Worm (Caenorhabditis elegans) whole organism, L1 larva: ENCODE data around the gene nadk-2.

ENCODE experiments used
- C04F5.9 ChIP-seq: sonication (generic microtip); optimal IDR thresholded peaks from 2 replicates; lab custom pipeline; 2016; ENCODE audit warnings: missing genetic modification characterization, missing compliant biosample characterization
- Y116A8C.19 ChIP-seq: sonication (generic microtip); optimal IDR thresholded peaks from 2 replicates; lab custom pipeline; 2016; ENCODE audit warnings: missing compliant biosample characterization, missing genetic modification characterization, borderline replicate concordance
- aha-1 ChIP-seq: fragments of 150-350 bp; optimal IDR thresholded peaks from 2 replicates; lab custom pipeline; 2014; ENCODE audit warnings: missing biosample characterization, missing genetic modification characterization
- alr-1 ChIP-seq: fragments of 200-800 bp; sonication (Bioruptor generic); optimal IDR thresholded peaks from 2 replicates; lab custom pipeline; 2018; ENCODE audit warnings: borderline replicate concordance, mild to moderate bottlenecking, missing genetic modification characterization, missing compliant biosample characterization
- aly-2 ChIP-seq: fragments of 150-350 bp; optimal IDR thresholded peaks from 2 replicates; lab custom pipeline; 2014; ENCODE audit warnings: missing biosample characterization, missing genetic modification characterization
- blmp-1 ChIP-seq: fragments of 150-350 bp; optimal IDR thresholded peaks from 2 replicates; lab custom pipeline; 2014; ENCODE audit warnings: missing biosample characterization, missing genetic modification characterization
- ceh-8 ChIP-seq: fragments of 200-800 bp; sonication (Bioruptor generic); optimal IDR thresholded peaks from 2 replicates; lab custom pipeline; 2018; ENCODE audit warnings: mild to moderate bottlenecking, missing genetic modification characterization, moderate library complexity, missing compliant biosample characterization
- ceh-82 ChIP-seq, 3 experiments: fragments of 150-350 bp in 1 of 3; sonication (generic microtip) in 2 of 3; optimal IDR thresholded peaks; 2 replicates each; lab custom pipeline; 2014 to 2017; ENCODE audit warnings: missing biosample characterization in 3 of 3, missing genetic modification characterization in 3 of 3
- ceh-88 ChIP-seq: fragments of 200-800 bp; sonication (Bioruptor generic); IDR thresholded peaks from 2 replicates; pipeline ENCODE4 v1.3.6; 2022; ENCODE audit warnings: missing genetic modification characterization, missing compliant biosample characterization
- efl-1 ChIP-seq, 4 experiments: fragments of 150-350 bp; optimal IDR thresholded peaks in 3 of 4; peaks in 1 of 4; 1 replicate in 1 of 4; 2 replicates in 3 of 4; lab custom pipeline; 2014; ENCODE audit warnings: missing biosample characterization in 2 of 4, missing genetic modification characterization in 2 of 4, missing genetic modification reagents in 2 of 4
- efl-3 ChIP-seq: fragments of 200-800 bp; sonication (Bioruptor generic); optimal IDR thresholded peaks from 2 replicates; lab custom pipeline; 2018; ENCODE audit warnings: mild to moderate bottlenecking, missing genetic modification characterization, missing compliant biosample characterization
- egl-27 ChIP-seq, 2 experiments: fragments of 150-350 bp in 1 of 2; sonication (generic microtip); optimal IDR thresholded peaks; 3 replicates each; lab custom pipeline; 2017 to 2018; ENCODE audit warnings: missing biosample characterization in 2 of 2, missing genetic modification characterization in 2 of 2, missing genetic modification reagents in 2 of 2
- ets-5 ChIP-seq: fragments of 200-800 bp; sonication (Bioruptor generic); IDR thresholded peaks from 2 replicates; pipeline ENCODE4 v1.3.6; 2022; ENCODE audit warnings: missing genetic modification characterization, missing compliant biosample characterization
- fkh-10 ChIP-seq: sonication (generic microtip); optimal IDR thresholded peaks from 2 replicates; lab custom pipeline; 2017; ENCODE audit warnings: missing biosample characterization, missing genetic modification reagents, missing genetic modification characterization
- fkh-4 ChIP-seq: sonication (generic microtip); optimal IDR thresholded peaks from 2 replicates; lab custom pipeline; 2016; ENCODE audit warnings: missing compliant biosample characterization, missing genetic modification characterization, borderline replicate concordance
- hlh-4 ChIP-seq: sonication (generic microtip); optimal IDR thresholded peaks from 2 replicates; lab custom pipeline; 2016; ENCODE audit warnings: mild to moderate bottlenecking, missing genetic modification characterization, missing compliant biosample characterization
- irx-1 ChIP-seq: sonication (generic microtip); optimal IDR thresholded peaks from 2 replicates; lab custom pipeline; 2016; ENCODE audit warnings: missing genetic modification characterization, missing compliant biosample characterization
- isw-1 ChIP-seq: fragments of 200-800 bp; sonication (Bioruptor generic); IDR thresholded peaks from 2 replicates; pipeline ENCODE4 v1.3.6; 2022; ENCODE audit warnings: missing genetic modification characterization, missing compliant biosample characterization
- lin-13 ChIP-seq: fragments of 150-350 bp; optimal IDR thresholded peaks from 2 replicates; lab custom pipeline; 2014; ENCODE audit warnings: missing biosample characterization, missing genetic modification reagents, missing genetic modification characterization
- lin-14 ChIP-seq: fragments of 200-800 bp; sonication (Bioruptor generic); optimal IDR thresholded peaks from 2 replicates; lab custom pipeline; 2018; ENCODE audit warnings: mild to moderate bottlenecking, missing genetic modification characterization, moderate library complexity, missing compliant biosample characterization
- lin-35 ChIP-seq, 2 experiments: fragments of 150-350 bp; optimal IDR thresholded peaks; 2 replicates each; lab custom pipeline; 2014; ENCODE audit warnings: missing biosample characterization in 2 of 2, missing genetic modification characterization in 2 of 2, missing genetic modification reagents in 2 of 2
- lir-3 ChIP-seq: sonication (generic microtip); optimal IDR thresholded peaks from 2 replicates; lab custom pipeline; 2016; ENCODE audit warnings: mild to moderate bottlenecking, missing genetic modification characterization, moderate library complexity, missing compliant biosample characterization; ENCODE audit not compliant: poor library complexity
- lsy-2 ChIP-seq, 2 experiments: fragments of 150-350 bp; optimal IDR thresholded peaks; 2 replicates each; lab custom pipeline; 2014; ENCODE audit warnings: missing biosample characterization in 2 of 2, missing genetic modification characterization in 2 of 2
- mef-2 ChIP-seq: fragments of 150-350 bp; optimal IDR thresholded peaks from 2 replicates; lab custom pipeline; 2014; ENCODE audit warnings: missing biosample characterization, missing genetic modification characterization
- nhr-11 ChIP-seq: fragments of 150-350 bp; optimal IDR thresholded peaks from 2 replicates; lab custom pipeline; 2014; ENCODE audit warnings: missing biosample characterization, missing genetic modification characterization
- nhr-12 ChIP-seq: sonication (generic microtip); optimal IDR thresholded peaks from 2 replicates; lab custom pipeline; 2017; ENCODE audit warnings: missing biosample characterization, missing genetic modification characterization
- nhr-20 ChIP-seq: sonication (generic microtip); optimal IDR thresholded peaks from 2 replicates; lab custom pipeline; 2016; ENCODE audit warnings: mild to moderate bottlenecking, missing genetic modification characterization, missing compliant biosample characterization
- nhr-237 ChIP-seq: fragments of 150-350 bp; optimal IDR thresholded peaks from 2 replicates; lab custom pipeline; 2014; ENCODE audit warnings: missing biosample characterization, missing genetic modification characterization
- nhr-28 ChIP-seq: fragments of 150-350 bp; optimal IDR thresholded peaks from 2 replicates; lab custom pipeline; 2014; ENCODE audit warnings: missing biosample characterization, missing genetic modification characterization
- nhr-47 ChIP-seq: sonication (generic microtip); optimal IDR thresholded peaks from 2 replicates; lab custom pipeline; 2016; ENCODE audit warnings: mild to moderate bottlenecking, missing genetic modification characterization, moderate library complexity, missing compliant biosample characterization
- nhr-71 ChIP-seq: sonication (generic microtip); optimal IDR thresholded peaks from 2 replicates; lab custom pipeline; 2016; ENCODE audit warnings: mild to moderate bottlenecking, missing genetic modification characterization, moderate library complexity, missing compliant biosample characterization
- nhr-76 ChIP-seq: sonication (generic microtip); optimal IDR thresholded peaks from 2 replicates; lab custom pipeline; 2017; ENCODE audit warnings: missing biosample characterization, missing genetic modification characterization
- nhr-77 ChIP-seq: fragments of 150-350 bp; optimal IDR thresholded peaks from 2 replicates; lab custom pipeline; 2014; ENCODE audit warnings: missing biosample characterization, missing genetic modification characterization
- nhr-84 ChIP-seq: sonication (generic microtip); optimal IDR thresholded peaks from 2 replicates; lab custom pipeline; 2017; ENCODE audit warnings: missing biosample characterization, missing genetic modification characterization
- nhr-85 ChIP-seq: sonication (generic microtip); peaks from one replicate; lab custom pipeline; 2016; ENCODE audit warnings: missing genetic modification characterization, inconsistent platforms, missing compliant biosample characterization
- nhr-90 ChIP-seq: sonication (generic microtip); optimal IDR thresholded peaks from 2 replicates; lab custom pipeline; 2016; ENCODE audit warnings: mild to moderate bottlenecking, missing genetic modification characterization, missing compliant biosample characterization; ENCODE audit not compliant: poor library complexity
- pag-3 ChIP-seq: sonication (generic microtip); optimal IDR thresholded peaks from 2 replicates; lab custom pipeline; 2017; ENCODE audit warnings: missing genetic modification characterization, mild to moderate bottlenecking, missing compliant biosample characterization, antibody characterized with exemption, borderline replicate concordance; ENCODE audit not compliant: insufficient read depth
- pax-3 ChIP-seq: fragments of 200-800 bp; sonication (Bioruptor generic); optimal IDR thresholded peaks from 2 replicates; lab custom pipeline; 2018; ENCODE audit warnings: mild to moderate bottlenecking, missing genetic modification characterization, moderate library complexity, missing compliant biosample characterization
- skn-1 ChIP-seq: fragments of 150-350 bp; optimal IDR thresholded peaks from 2 replicates; lab custom pipeline; 2014; ENCODE audit warnings: missing biosample characterization, missing genetic modification characterization
- snpc-4 ChIP-seq: fragments of 150-350 bp; optimal IDR thresholded peaks from 2 replicates; lab custom pipeline; 2014; ENCODE audit warnings: missing biosample characterization, missing genetic modification characterization
- snu-23 ChIP-seq: sonication (generic microtip); optimal IDR thresholded peaks from 2 replicates; lab custom pipeline; 2016; ENCODE audit warnings: missing genetic modification characterization, missing compliant biosample characterization
- sox-4 ChIP-seq: sonication (generic microtip); optimal IDR thresholded peaks from 2 replicates; lab custom pipeline; 2016; ENCODE audit warnings: missing genetic modification characterization, missing compliant biosample characterization
- tbx-2 ChIP-seq: sonication (generic microtip); optimal IDR thresholded peaks from 2 replicates; lab custom pipeline; 2016; ENCODE audit warnings: missing genetic modification characterization, missing compliant biosample characterization
- unc-30 ChIP-seq: sonication (generic microtip); optimal IDR thresholded peaks from 2 replicates; lab custom pipeline; 2017; ENCODE audit warnings: missing biosample characterization, missing genetic modification characterization
- unc-86 ChIP-seq: sonication (generic microtip); optimal IDR thresholded peaks from 2 replicates; lab custom pipeline; 2016; ENCODE audit warnings: missing genetic modification characterization, missing compliant biosample characterization
- unc-98 ChIP-seq: fragments of 200-800 bp; sonication (Bioruptor generic); IDR thresholded peaks from 2 replicates; pipeline ENCODE4 v1.3.6; 2022; ENCODE audit warnings: missing genetic modification characterization, missing compliant biosample characterization
- vab-15 ChIP-seq: sonication (generic microtip); optimal IDR thresholded peaks from 2 replicates; lab custom pipeline; 2017; ENCODE audit warnings: missing genotype, mild to moderate bottlenecking, missing genetic modification characterization, missing compliant biosample characterization
- xbp-1 ChIP-seq: sonication (generic microtip); optimal IDR thresholded peaks from 2 replicates; lab custom pipeline; 2016; ENCODE audit warnings: missing genetic modification characterization, missing compliant biosample characterization

The nadk-2 gene

DNA sequence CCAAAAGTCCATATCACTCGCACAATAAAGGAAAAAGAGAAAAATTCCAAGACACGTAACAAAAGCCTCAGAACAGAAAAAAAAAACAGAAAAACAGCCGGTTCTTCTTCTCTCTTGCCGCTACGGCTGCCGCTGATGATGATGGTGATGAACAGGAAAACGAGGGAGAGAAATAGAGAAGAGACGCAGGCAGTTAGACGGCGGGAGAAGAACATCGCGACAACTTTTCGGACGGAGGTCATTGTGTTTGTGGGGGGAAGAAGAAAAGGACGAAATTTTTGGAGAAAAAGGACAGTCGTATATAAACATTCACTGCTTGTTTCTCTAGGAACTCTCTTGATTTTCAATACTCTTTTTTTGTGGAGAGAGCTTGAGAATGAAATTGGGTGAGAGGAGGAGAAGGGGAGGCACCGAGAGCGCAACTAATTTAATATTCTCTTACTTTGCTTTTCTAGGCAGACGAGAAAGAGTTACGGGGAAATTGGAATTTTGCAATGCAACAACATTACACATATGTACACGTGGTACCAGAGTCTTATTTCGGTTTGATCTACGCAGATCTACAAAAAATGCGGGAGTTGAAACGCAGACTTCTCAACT, 40.3 kb downstream of the nadk-2 start (continued):
- TF ChIP-seq nhr-90 (tag; lab: Kevin White, UChicago) (peak; percentile 9), nhr-71 (tag; lab: Kevin White, UChicago) (peak; percentile 65), fkh-4 (tag; lab: Kevin White, UChicago) (no peak), egl-27 (tag; optimal IDR thresholded peaks at IDR 0.05; lab: Kevin White, UChicago) (no peak), snpc-4 (tag; lab: Kevin White, UChicago) (peak; percentile 28), skn-1 (tag; lab: Kevin White, UChicago) (peak; percentile 31), efl-1 (optimal IDR thresholded peaks at IDR 0.05; lab: Kevin White, UChicago) (peak; percentile 39 to 59), efl-1 (GFP tag; optimal IDR thresholded peaks at IDR 0.05 in 1 of 2; lab: Kevin White, UChicago) (peak; percentile 53 to 96), fkh-10 (GFP tag; lab: Kevin White, UChicago) (peak; percentile 27), lin-13 (no peak), isw-1 (GFP tag; lab: Robert Waterston, UW) (no peak), lin-35 (GFP tag; optimal IDR thresholded peaks at IDR 0.05; lab: Kevin White, UChicago) (peak; percentile 21 to 64), nhr-85 (peak; percentile 56), nhr-20 (tag; lab: Kevin White, UChicago) (peak; percentile 17), sox-4 (tag; lab: Kevin White, UChicago) (no peak), nhr-47 (tag; lab: Kevin White, UChicago) (peak; percentile 50), alr-1 (no peak), unc-98 (GFP tag; lab: Robert Waterston, UW) (no peak), ceh-82 (tag; optimal IDR thresholded peaks at IDR 0.05; lab: Kevin White, UChicago) (peak in 1 of 3 experiments; percentile 44), blmp-1 (tag; lab: Kevin White, UChicago) (peak; percentile 76), ceh-88 (GFP tag; lab: Robert Waterston, UW) (no peak), vab-15 (tag; lab: Kevin White, UChicago) (no peak), nhr-12 (no peak), unc-86 (tag; lab: Kevin White, UChicago) (no peak), unc-30 (tag; lab: Kevin White, UChicago) (no peak), nhr-76 (tag; lab: Kevin White, UChicago) (no peak), ets-5 (GFP tag; lab: Robert Waterston, UW) (no peak), aha-1 (tag; lab: Kevin White, UChicago) (no peak), lsy-2 (tag; optimal IDR thresholded peaks at IDR 0.05; lab: Kevin White, UChicago) (peak; percentile 43 to 47), nhr-28 (tag; lab: Kevin White, UChicago) (no peak), snu-23 (GFP tag; lab: Kevin White, UChicago) (peak; percentile 60), lin-14 (GFP tag; lab: Kevin White, UChicago) (peak; percentile 96), tbx-2 (tag; lab: Kevin White, UChicago) (peak; percentile 39), xbp-1 (tag; lab: Kevin White, UChicago) (peak; percentile 28)

DNA sequence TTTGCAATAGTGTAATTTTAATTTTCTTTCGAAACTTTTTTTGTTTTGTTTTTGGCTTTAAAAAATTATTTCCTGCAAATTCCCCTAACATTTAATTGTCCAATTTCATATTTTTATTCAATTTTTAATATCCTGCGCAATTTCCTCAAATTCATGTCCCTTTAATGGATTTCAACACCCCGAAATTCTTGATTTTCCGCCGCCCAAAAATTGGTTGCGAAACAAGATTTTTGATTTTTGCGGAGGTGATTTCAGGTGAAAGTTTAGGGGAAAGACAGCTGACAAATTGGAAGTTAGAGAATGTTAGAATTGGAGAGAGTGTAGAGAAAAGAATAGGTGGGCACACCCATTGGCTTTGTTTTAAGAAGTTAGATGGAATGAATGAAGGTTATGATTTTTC, 45.6 kb downstream of the nadk-2 start:
- no peak for TF ChIP-seq lir-3 (tag; lab: Kevin White, UChicago)
- TF ChIP-seq vab-15 (tag; lab: Kevin White, UChicago): no peak
- no peak for TF ChIP-seq mef-2 (tag; lab: Kevin White, UChicago)
- TF ChIP-seq efl-3 (GFP tag; lab: Kevin White, UChicago): no peak
- TF ChIP-seq hlh-4: no peak
- no peak for TF ChIP-seq nhr-28 (tag; lab: Kevin White, UChicago)
- TF ChIP-seq egl-27 (tag; optimal IDR thresholded peaks at IDR 0.05; lab: Kevin White, UChicago): no peak
- TF ChIP-seq nhr-84 (tag; lab: Kevin White, UChicago): no peak
- TF ChIP-seq aly-2 (tag; lab: Kevin White, UChicago): no peak
- TF ChIP-seq irx-1: no peak
- peak; percentile 92 for TF ChIP-seq blmp-1 (tag; lab: Kevin White, UChicago)
- TF ChIP-seq pax-3: no peak
- TF ChIP-seq ceh-88 (GFP tag; lab: Robert Waterston, UW): no peak
- TF ChIP-seq nhr-76 (tag; lab: Kevin White, UChicago): no peak
- peak; percentile 13 for TF ChIP-seq nhr-47 (tag; lab: Kevin White, UChicago)
- TF ChIP-seq unc-30 (tag; lab: Kevin White, UChicago): no peak
- TF ChIP-seq pag-3: no peak
- no peak for TF ChIP-seq isw-1 (GFP tag; lab: Robert Waterston, UW)
- no peak for TF ChIP-seq C04F5.9 (tag; lab: Kevin White, UChicago)
- TF ChIP-seq Y116A8C.19: no peak
- TF ChIP-seq ceh-8 (GFP tag; lab: Kevin White, UChicago): no peak
- TF ChIP-seq efl-1 (optimal IDR thresholded peaks at IDR 0.05; lab: Kevin White, UChicago): peak; percentile 0 to 7
- peak in 1 of 2 experiments; percentile 66 for TF ChIP-seq efl-1 (GFP tag; optimal IDR thresholded peaks at IDR 0.05 in 1 of 2; lab: Kevin White, UChicago)
- TF ChIP-seq skn-1 (tag; lab: Kevin White, UChicago): peak; percentile 78
- no peak for TF ChIP-seq nhr-77
- peak; percentile 31 for TF ChIP-seq nhr-71 (tag; lab: Kevin White, UChicago)
- TF ChIP-seq nhr-237: no peak
- no peak for TF ChIP-seq nhr-11 (tag; lab: Kevin White, UChicago)
